Worm (Caenorhabditis elegans): ENCODE measurements around the gene T12B5.15.

ce11 chrIII:909540-909939 is 44.9 kb downstream of the T12B5.15 start, which contains the start of gene crls-1:
- TF ChIP-seq pes-1 (GFP tag; IDR thresholded peaks at IDR 0.05) (no peak), ama-1 (optimal IDR thresholded peaks at IDR 0.05) (no peak), flt-1 (GFP tag; IDR thresholded peaks at IDR 0.05) (no peak), hmbx-1 (tag; optimal IDR thresholded peaks at IDR 0.05) (no peak), tbx-11 (GFP tag; IDR thresholded peaks at IDR 0.05) (no peak), ets-7 (tag; optimal IDR thresholded peaks at IDR 0.05) (no peak)

Data from whole organism, early embryonic.